Fruit fly (Drosophila melanogaster) whole organism, embryonic: ENCODE measurements around the gene CG7728.
A peak's percentile ranks its signal among the peaks of the same experiment; 100 is the strongest.

ENCODE experiments used
- Adf1 ChIP-seq: fragments of 200-800 bp; sonication (Bioruptor generic); IDR thresholded peaks from 2 replicates; pipeline ENCODE4 v1.3.6; 2022; ENCODE audit warnings: missing biosample characterization, missing genetic modification characterization
- Atf-2 ChIP-seq: fragments of 200-800 bp; sonication (Bioruptor generic); optimal IDR thresholded peaks from 2 replicates; lab custom pipeline; 2016; ENCODE audit warnings: missing biosample characterization, missing genetic modification characterization
- CG10321 ChIP-seq: fragments of 200-800 bp; sonication (Bioruptor generic); IDR thresholded peaks from 2 replicates; pipeline ENCODE4 v1.3.6; 2022; ENCODE audit warnings: missing biosample characterization, missing genetic modification characterization
- CG10654 ChIP-seq: fragments of 200-800 bp; sonication (Bioruptor generic); optimal IDR thresholded peaks from 2 replicates; lab custom pipeline; 2016; ENCODE audit warnings: missing biosample characterization, missing genetic modification characterization
- CG11695 ChIP-seq: fragments of 200-800 bp; sonication (Bioruptor generic); IDR thresholded peaks from 3 replicates; pipeline ENCODE4 v1.3.6; 2022; ENCODE audit warnings: missing biosample characterization, missing genetic modification characterization
- CG11696 ChIP-seq: fragments of 200-800 bp; sonication (Bioruptor generic); IDR thresholded peaks from 2 replicates; pipeline ENCODE4 v1.3.6; 2022; ENCODE audit warnings: missing biosample characterization, missing genetic modification characterization
- CG13287 ChIP-seq: fragments of 200-800 bp; sonication (Bioruptor generic); IDR thresholded peaks from 2 replicates; pipeline ENCODE4 v1.3.6; 2022; ENCODE audit warnings: missing biosample characterization, missing genetic modification characterization; ENCODE audit not compliant: partially characterized antibody
- CG13894 ChIP-seq: fragments of 200-800 bp; sonication (Bioruptor generic); optimal IDR thresholded peaks from 3 replicates; lab custom pipeline; 2018; ENCODE audit warnings: missing biosample characterization, mild to moderate bottlenecking, missing genetic modification characterization, moderate library complexity
- CG14441 ChIP-seq: fragments of 200-800 bp; sonication (Bioruptor generic); IDR thresholded peaks from 2 replicates; pipeline ENCODE4 v1.3.6; 2022; ENCODE audit warnings: missing biosample characterization, missing genetic modification characterization
- CG14710 ChIP-seq: fragments of 200-800 bp; sonication (Bioruptor generic); optimal IDR thresholded peaks from 3 replicates; lab custom pipeline; 2019; ENCODE audit warnings: missing biosample characterization, mild to moderate bottlenecking, missing genetic modification characterization, moderate library complexity
- CG15601 ChIP-seq: fragments of 200-800 bp; sonication (Bioruptor generic); optimal IDR thresholded peaks from 3 replicates; lab custom pipeline; 2019; ENCODE audit warnings: missing biosample characterization, mild to moderate bottlenecking, missing genetic modification characterization, moderate library complexity
- CG18764 ChIP-seq: fragments of 200-800 bp; sonication (Bioruptor generic); optimal IDR thresholded peaks from 3 replicates; lab custom pipeline; 2016; ENCODE audit warnings: missing biosample characterization, missing genetic modification characterization
- CG2875 ChIP-seq: fragments of 200-800 bp; sonication (Bioruptor generic); optimal IDR thresholded peaks from 2 replicates; lab custom pipeline; 2017; ENCODE audit warnings: missing biosample characterization, mild to moderate bottlenecking, missing genetic modification characterization, missing genetic modification reagents
- CG3065 ChIP-seq: fragments of 200-800 bp; sonication (Bioruptor generic); optimal IDR thresholded peaks from 2 replicates; lab custom pipeline; 2016; ENCODE audit warnings: missing biosample characterization, missing genetic modification characterization
- CG31224 ChIP-seq: fragments of 200-800 bp; sonication (Bioruptor generic); IDR thresholded peaks from 2 replicates; pipeline ENCODE4 v1.3.6; 2022; ENCODE audit warnings: missing biosample characterization, missing genetic modification characterization
- CG3281 ChIP-seq: fragments of 200-800 bp; sonication (Bioruptor generic); optimal IDR thresholded peaks from 3 replicates; lab custom pipeline; 2017; ENCODE audit warnings: missing biosample characterization, mild to moderate bottlenecking, missing genetic modification characterization
- CG33557 ChIP-seq: fragments of 200-800 bp; sonication (Bioruptor generic); optimal IDR thresholded peaks from 2 replicates; lab custom pipeline; 2019; ENCODE audit warnings: missing biosample characterization, mild to moderate bottlenecking, missing genetic modification characterization, moderate library complexity
- CG3838 ChIP-seq: fragments of 200-800 bp; sonication (Bioruptor generic); optimal IDR thresholded peaks from 3 replicates; lab custom pipeline; 2016; ENCODE audit warnings: missing biosample characterization, missing genetic modification characterization
- CG4707 ChIP-seq: fragments of 200-800 bp; sonication (Bioruptor generic); optimal IDR thresholded peaks from 2 replicates; lab custom pipeline; 2018; ENCODE audit warnings: missing biosample characterization, mild to moderate bottlenecking, missing genetic modification characterization, moderate library complexity
- CG7786 ChIP-seq: fragments of 200-800 bp; sonication (Bioruptor generic); optimal IDR thresholded peaks from 2 replicates; lab custom pipeline; 2016; ENCODE audit warnings: missing biosample characterization, missing genetic modification characterization
- CG7963 ChIP-seq: fragments of 200-800 bp; sonication (Bioruptor generic); IDR thresholded peaks from 3 replicates; pipeline ENCODE4 v1.3.6; 2022; ENCODE audit warnings: missing biosample characterization, missing genetic modification characterization; ENCODE audit not compliant: partially characterized antibody
- CG9437 ChIP-seq: fragments of 200-800 bp; sonication (Bioruptor generic); optimal IDR thresholded peaks from 2 replicates; lab custom pipeline; 2018; ENCODE audit warnings: missing biosample characterization, mild to moderate bottlenecking, missing genetic modification characterization
- CG9817 ChIP-seq: fragments of 200-800 bp; sonication (Bioruptor generic); optimal IDR thresholded peaks from 2 replicates; lab custom pipeline; 2018; ENCODE audit warnings: missing biosample characterization, mild to moderate bottlenecking, missing genetic modification characterization, moderate library complexity
- CG9932 ChIP-seq: fragments of 200-800 bp; sonication (Bioruptor generic); IDR thresholded peaks from 2 replicates; pipeline ENCODE4 v1.3.6; 2022; ENCODE audit warnings: missing biosample characterization, missing genetic modification characterization
- Deaf1 ChIP-seq: fragments of 200-800 bp; optimal IDR thresholded peaks from 3 replicates; lab custom pipeline; 2019; ENCODE audit warnings: missing biosample characterization, mild to moderate bottlenecking, missing genetic modification characterization, moderate library complexity
- E2f2 ChIP-seq: fragments of 200-800 bp; sonication (Bioruptor generic); IDR thresholded peaks from 2 replicates; pipeline ENCODE4 v1.3.6; 2022; ENCODE audit warnings: missing biosample characterization, missing genetic modification characterization
- Elba2 ChIP-seq: fragments of 200-800 bp; sonication (Bioruptor generic); optimal IDR thresholded peaks from 3 replicates; lab custom pipeline; 2016; ENCODE audit warnings: missing biosample characterization, missing genetic modification characterization
- Fer2 ChIP-seq: fragments of 200-800 bp; sonication (Bioruptor generic); optimal IDR thresholded peaks from 2 replicates; lab custom pipeline; 2018; ENCODE audit warnings: missing biosample characterization, mild to moderate bottlenecking, missing genetic modification characterization, moderate library complexity
- Mes4 ChIP-seq: fragments of 200-800 bp; sonication (Bioruptor generic); optimal IDR thresholded peaks from 2 replicates; lab custom pipeline; 2016; ENCODE audit warnings: missing biosample characterization, missing genetic modification characterization
- Side ChIP-seq: fragments of 200-800 bp; sonication (Bioruptor generic); optimal IDR thresholded peaks from 2 replicates; lab custom pipeline; 2016; ENCODE audit warnings: missing biosample characterization, missing genetic modification characterization
- Ssrp ChIP-seq: fragments of 200-800 bp; sonication (Bioruptor generic); optimal IDR thresholded peaks from 2 replicates; lab custom pipeline; 2018; ENCODE audit warnings: missing biosample characterization, mild to moderate bottlenecking, missing genetic modification characterization, moderate library complexity
- Taf1 ChIP-seq: fragments of 200-800 bp; sonication (Bioruptor generic); IDR thresholded peaks from 2 replicates; pipeline ENCODE4 v1.3.6; 2022; ENCODE audit warnings: missing biosample characterization, missing genetic modification characterization
- Usf ChIP-seq: fragments of 200-800 bp; sonication (Bioruptor generic); optimal IDR thresholded peaks from 2 replicates; lab custom pipeline; 2017; ENCODE audit warnings: missing genotype, missing biosample characterization, missing genetic modification characterization
- bcd ChIP-seq: fragments of 200-800 bp; sonication (Bioruptor generic); optimal IDR thresholded peaks from 2 replicates; lab custom pipeline; 2017; ENCODE audit warnings: missing biosample characterization, mild to moderate bottlenecking, missing genetic modification characterization
- crc ChIP-seq: fragments of 200-800 bp; sonication (Bioruptor generic); optimal IDR thresholded peaks from 2 replicates; lab custom pipeline; 2016; ENCODE audit warnings: missing biosample characterization, missing genetic modification characterization
- da ChIP-seq: fragments of 200-800 bp; sonication (Bioruptor generic); optimal IDR thresholded peaks from 2 replicates; lab custom pipeline; 2016; ENCODE audit warnings: missing biosample characterization, missing genetic modification characterization
- gro ChIP-seq: fragments of 200-800 bp; sonication (Bioruptor generic); optimal IDR thresholded peaks from 2 replicates; lab custom pipeline; 2016; ENCODE audit warnings: missing biosample characterization, missing genetic modification characterization
- gsb-n ChIP-seq: fragments of 200-800 bp; sonication (Bioruptor generic); optimal IDR thresholded peaks from 3 replicates; lab custom pipeline; 2018; ENCODE audit warnings: missing biosample characterization, mild to moderate bottlenecking, missing genetic modification characterization
- jumu ChIP-seq: fragments of 200-800 bp; sonication (Bioruptor generic); optimal IDR thresholded peaks from 3 replicates; lab custom pipeline; 2016; ENCODE audit warnings: missing biosample characterization, missing genetic modification characterization
- knrl ChIP-seq: fragments of 200-800 bp; sonication (Bioruptor generic); IDR thresholded peaks from 3 replicates; pipeline ENCODE4 v1.3.6; 2022; ENCODE audit warnings: missing biosample characterization, missing genetic modification characterization; ENCODE audit not compliant: partially characterized antibody
- luna ChIP-seq: fragments of 200-800 bp; sonication (Bioruptor generic); optimal IDR thresholded peaks from 2 replicates; lab custom pipeline; 2016; ENCODE audit warnings: missing biosample characterization, missing genetic modification characterization
- nom ChIP-seq: fragments of 200-800 bp; sonication (Bioruptor generic); optimal IDR thresholded peaks from 2 replicates; lab custom pipeline; 2017; ENCODE audit warnings: missing biosample characterization, missing genetic modification characterization, mild to moderate bottlenecking, moderate library complexity, missing genetic modification reagents
- peb ChIP-seq: fragments of 200-800 bp; sonication (Bioruptor generic); IDR thresholded peaks from 2 replicates; pipeline ENCODE4 v1.3.6; 2022; ENCODE audit warnings: missing biosample characterization, missing genetic modification characterization
- pnt ChIP-seq: fragments of 200-800 bp; sonication (Bioruptor generic); optimal IDR thresholded peaks from 3 replicates; lab custom pipeline; 2016; ENCODE audit warnings: missing biosample characterization, missing genetic modification characterization
- prd ChIP-seq, 3 experiments: fragments of >200 bp in 2 of 3; fragments of 200-800 bp in 1 of 3; sonication (Bioruptor generic) in 1 of 3; optimal IDR thresholded peaks in 2 of 3; IDR thresholded peaks in 1 of 3; 2 replicates in 2 of 3; 3 replicates in 1 of 3; pipeline versions ENCODE4 v1.3.6 to Lab custom; 2017 to 2022; ENCODE audit warnings: missing biosample characterization in 1 of 3, missing genetic modification characterization in 1 of 3
- pum ChIP-seq: fragments of 200-800 bp; sonication (Bioruptor generic); optimal IDR thresholded peaks from 2 replicates; lab custom pipeline; 2016; ENCODE audit warnings: missing biosample characterization, missing genetic modification characterization
- sim ChIP-seq: fragments of 200-800 bp; sonication (Bioruptor generic); IDR thresholded peaks from 2 replicates; pipeline ENCODE4 v1.3.6; 2022; ENCODE audit warnings: missing biosample characterization, missing genetic modification characterization
- sob ChIP-seq: fragments of 200-800 bp; sonication (Bioruptor generic); IDR thresholded peaks from 2 replicates; pipeline ENCODE4 v1.3.6; 2022; ENCODE audit warnings: missing biosample characterization, missing genetic modification characterization
- trh ChIP-seq: fragments of 200-800 bp; sonication (Bioruptor generic); optimal IDR thresholded peaks from 2 replicates; lab custom pipeline; 2016; ENCODE audit warnings: missing biosample characterization, missing genetic modification characterization
- vfl ChIP-seq: fragments of 200-800 bp; sonication (Bioruptor generic); optimal IDR thresholded peaks from 2 replicates; lab custom pipeline; 2016; ENCODE audit warnings: missing biosample characterization, missing genetic modification characterization
- zfh2 ChIP-seq: fragments of 200-800 bp; sonication (Bioruptor generic); optimal IDR thresholded peaks from 2 replicates; lab custom pipeline; 2016; ENCODE audit warnings: missing biosample characterization, missing genetic modification characterization

CG7728 gene

dm6 chr3L:16989169-16989568, 27.2 kb upstream of the CG7728 start (continued):
- peak; percentile 31 for TF ChIP-seq CG15601 (tag; lab: Kevin White, UChicago)
- TF ChIP-seq CG9817 (tag; lab: Kevin White, UChicago): peak; percentile 10
- peak; percentile 14 for TF ChIP-seq CG33557 (GFP tag; lab: Kevin White, UChicago)
- no peak for TF ChIP-seq sob
- TF ChIP-seq knrl (GFP tag; lab: Robert Waterston, UW): no peak
- no peak for TF ChIP-seq CG14441 (GFP tag; lab: Robert Waterston, UW)
- TF ChIP-seq CG13894 (tag; lab: Kevin White, UChicago): no peak
- TF ChIP-seq prd (optimal IDR thresholded peaks at IDR 0.05; lab: Kevin White, UChicago): no peak
- no peak; the same call in 2 of the 3 replicates for TF ChIP-seq prd (GFP tag; IDR thresholded peaks at IDR 0.05; lab: Robert Waterston, UW)
- TF ChIP-seq gsb-n (tag; lab: Kevin White, UChicago): no peak
- peak; percentile 60 for TF ChIP-seq CG9437 (GFP tag; lab: Kevin White, UChicago)
- TF ChIP-seq CG10654 (GFP tag; lab: Kevin White, UChicago): no peak
- no peak for TF ChIP-seq trh
- no peak for TF ChIP-seq CG3065 (GFP tag; lab: Kevin White, UChicago)
- peak; percentile 20 for TF ChIP-seq CG14710 (tag; lab: Kevin White, UChicago)
- no peak for TF ChIP-seq CG31224 (GFP tag; lab: Robert Waterston, UW)
- peak; percentile 40 for TF ChIP-seq bcd (GFP tag; lab: Kevin White, UChicago)
- TF ChIP-seq CG7786: no peak
- no peak for TF ChIP-seq sim (GFP tag; lab: Robert Waterston, UW)
- no peak for TF ChIP-seq crc (GFP tag; lab: Kevin White, UChicago)
- no peak for TF ChIP-seq da
- TF ChIP-seq Usf (GFP tag; lab: Kevin White, UChicago): no peak
- TF ChIP-seq CG3281 (GFP tag; lab: Kevin White, UChicago): peak; percentile 45
- peak; percentile 43 for TF ChIP-seq Ssrp (tag; lab: Kevin White, UChicago)
- no peak for TF ChIP-seq pum (GFP tag; lab: Kevin White, UChicago)
- no peak for TF ChIP-seq CG3838 (GFP tag; lab: Kevin White, UChicago)
- no peak for TF ChIP-seq jumu (GFP tag; lab: Kevin White, UChicago)
- no peak for TF ChIP-seq Elba2
- peak; percentile 22; the same call in 1 of the 2 replicates for TF ChIP-seq Adf1 (GFP tag; lab: Robert Waterston, UW)
- TF ChIP-seq CG9932 (GFP tag; lab: Robert Waterston, UW): peak; percentile 37; the same call in 1 of the 2 replicates
- no peak for TF ChIP-seq Taf1 (GFP tag; lab: Robert Waterston, UW)
- no peak for TF ChIP-seq CG10321
- peak; percentile 59 for TF ChIP-seq nom (GFP tag; lab: Kevin White, UChicago)
- no peak for TF ChIP-seq Atf-2
- TF ChIP-seq CG11695 (GFP tag; lab: Robert Waterston, UW): peak; percentile 54; the same call in 1 of the 3 replicates
- no peak for TF ChIP-seq Side (GFP tag; lab: Kevin White, UChicago)
- peak; percentile 32 for TF ChIP-seq Deaf1 (tag; lab: Kevin White, UChicago)
- TF ChIP-seq zfh2: no peak
- peak; percentile 78 for TF ChIP-seq CG11696 (GFP tag; lab: Robert Waterston, UW)
- TF ChIP-seq CG13287 (GFP tag; lab: Robert Waterston, UW): no peak
- TF ChIP-seq pnt (GFP tag; lab: Kevin White, UChicago): no peak
- no peak for TF ChIP-seq CG18764 (GFP tag; lab: Kevin White, UChicago)
- no peak for TF ChIP-seq gro (GFP tag; lab: Kevin White, UChicago)
- TF ChIP-seq peb (GFP tag; lab: Robert Waterston, UW): no peak
- no peak for TF ChIP-seq Mes4
- TF ChIP-seq luna: no peak
- no peak for TF ChIP-seq vfl (GFP tag; lab: Kevin White, UChicago)
- TF ChIP-seq Fer2 (tag; lab: Kevin White, UChicago): no peak
- TF ChIP-seq CG2875 (GFP tag; lab: Kevin White, UChicago): no peak
- peak; percentile 32; the same call in 1 of the 2 replicates for TF ChIP-seq E2f2 (GFP tag; lab: Robert Waterston, UW)
- TF ChIP-seq CG7963 (GFP tag; lab: Robert Waterston, UW): no peak
- no peak for TF ChIP-seq CG4707 (GFP tag; lab: Kevin White, UChicago)
